Worm (Caenorhabditis elegans): ENCODE data around the gene Y47D7A.7.

DNA sequence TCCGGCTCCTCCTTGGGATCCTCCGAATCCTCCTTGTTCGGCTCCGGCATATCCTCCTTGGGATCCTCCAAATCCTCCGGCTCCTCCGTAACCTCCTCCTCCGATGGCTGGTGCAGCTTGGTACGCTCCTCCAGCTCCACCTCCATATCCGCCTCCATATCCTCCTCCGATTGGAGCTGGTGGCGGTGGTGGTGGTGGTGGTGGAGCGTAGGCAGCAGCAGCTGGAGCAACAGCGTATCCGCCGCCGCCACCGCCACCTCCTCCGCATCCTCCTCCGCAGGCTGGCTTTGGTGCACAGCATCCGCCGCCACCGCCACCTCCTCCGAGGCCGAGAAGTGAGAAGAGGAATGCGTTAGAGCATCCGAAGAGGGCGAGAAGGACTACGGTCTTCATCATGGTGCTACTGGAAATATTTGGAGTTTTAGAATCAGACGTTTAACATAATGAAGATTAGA, 13.1 kb upstream of the Y47D7A.7 start, which contains the start of gene Y47D7A.15:
- TF ChIP-seq ama-1 (optimal IDR thresholded peaks at IDR 0.05) (no peak), B0310.2 (tag; optimal IDR thresholded peaks at IDR 0.05) (no peak), hnd-1 (tag; optimal IDR thresholded peaks at IDR 0.05) (no peak), tra-4 (tag; optimal IDR thresholded peaks at IDR 0.05) (no peak), pes-1 (GFP tag; IDR thresholded peaks at IDR 0.05) (no peak), hmg-4 (GFP tag; optimal IDR thresholded peaks at IDR 0.05) (no peak), scrt-1 (GFP tag; IDR thresholded peaks at IDR 0.05) (no peak), tbx-11 (GFP tag; IDR thresholded peaks at IDR 0.05) (no peak), flt-1 (GFP tag; IDR thresholded peaks at IDR 0.05) (no peak), hmbx-1 (tag; optimal IDR thresholded peaks at IDR 0.05) (no peak), ceh-13 (GFP tag; optimal IDR thresholded peaks at IDR 0.05) (no peak), ceh-36 (tag; optimal IDR thresholded peaks at IDR 0.05) (no peak), tbx-37 (GFP tag; conservative IDR thresholded peaks at IDR 0.05) (no peak)
